Worm (Caenorhabditis elegans): ENCODE measurements around the gene tbc-13.

DNA sequence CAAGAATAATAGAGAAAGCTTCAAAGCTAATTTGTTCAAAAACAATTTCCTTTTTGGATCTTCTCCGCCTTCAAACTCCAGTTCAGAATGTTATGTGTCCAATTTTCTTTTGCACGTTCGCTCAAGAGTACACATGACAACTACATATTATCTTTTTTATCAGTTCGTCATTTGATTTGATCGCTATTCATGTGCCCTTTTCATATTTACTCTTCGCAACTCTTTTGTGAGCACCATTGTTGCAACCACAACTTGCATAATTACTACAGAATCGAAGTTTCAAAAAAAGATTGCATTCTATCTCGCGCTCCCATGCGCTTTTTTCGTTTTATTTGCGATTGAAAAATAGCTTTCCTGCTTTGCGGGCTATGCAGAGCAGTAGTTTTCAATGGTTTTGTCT, 49.6 kb upstream of the tbc-13 start:
- TF ChIP-seq jun-1 (tag; optimal IDR thresholded peaks at IDR 0.05) = no peak
- no peak for TF ChIP-seq ama-1 (optimal IDR thresholded peaks at IDR 0.05)
- no peak for TF ChIP-seq nhr-71 (tag; optimal IDR thresholded peaks at IDR 0.05)
- TF ChIP-seq aly-2 (tag; optimal IDR thresholded peaks at IDR 0.05) = no peak
- no peak for TF ChIP-seq lin-39 (tag; optimal IDR thresholded peaks at IDR 0.05)
- TF ChIP-seq nhr-12 (tag; optimal IDR thresholded peaks at IDR 0.05) = no peak
- no peak for TF ChIP-seq ztf-11 (tag; optimal IDR thresholded peaks at IDR 0.05)
- peak; percentile 32 for TF ChIP-seq elt-2 (tag; optimal IDR thresholded peaks at IDR 0.05)
- TF ChIP-seq aha-1 (tag; optimal IDR thresholded peaks at IDR 0.05) = no peak
